Fruit fly (Drosophila melanogaster) whole organism: ENCODE results near the gene CG42359.

Experiments used
- CG8478 ChIP-seq: fragments of >200 bp; optimal IDR thresholded peaks from 2 replicates; lab custom pipeline; 2018; ENCODE audit warnings: inconsistent platforms
- Dll ChIP-seq: fragments of >200 bp; optimal IDR thresholded peaks from 2 replicates; lab custom pipeline; 2017
- pan ChIP-seq: fragments of >200 bp; optimal IDR thresholded peaks from 2 replicates; lab custom pipeline; 2017
- psq ChIP-seq: fragments of >200 bp; optimal IDR thresholded peaks from 2 replicates; lab custom pipeline; 2017
- usp ChIP-seq: fragments of >200 bp; optimal IDR thresholded peaks from 2 replicates; lab custom pipeline; 2017; ENCODE audit warnings: missing biosample characterization, missing genetic modification characterization, mixed read lengths

DNA sequence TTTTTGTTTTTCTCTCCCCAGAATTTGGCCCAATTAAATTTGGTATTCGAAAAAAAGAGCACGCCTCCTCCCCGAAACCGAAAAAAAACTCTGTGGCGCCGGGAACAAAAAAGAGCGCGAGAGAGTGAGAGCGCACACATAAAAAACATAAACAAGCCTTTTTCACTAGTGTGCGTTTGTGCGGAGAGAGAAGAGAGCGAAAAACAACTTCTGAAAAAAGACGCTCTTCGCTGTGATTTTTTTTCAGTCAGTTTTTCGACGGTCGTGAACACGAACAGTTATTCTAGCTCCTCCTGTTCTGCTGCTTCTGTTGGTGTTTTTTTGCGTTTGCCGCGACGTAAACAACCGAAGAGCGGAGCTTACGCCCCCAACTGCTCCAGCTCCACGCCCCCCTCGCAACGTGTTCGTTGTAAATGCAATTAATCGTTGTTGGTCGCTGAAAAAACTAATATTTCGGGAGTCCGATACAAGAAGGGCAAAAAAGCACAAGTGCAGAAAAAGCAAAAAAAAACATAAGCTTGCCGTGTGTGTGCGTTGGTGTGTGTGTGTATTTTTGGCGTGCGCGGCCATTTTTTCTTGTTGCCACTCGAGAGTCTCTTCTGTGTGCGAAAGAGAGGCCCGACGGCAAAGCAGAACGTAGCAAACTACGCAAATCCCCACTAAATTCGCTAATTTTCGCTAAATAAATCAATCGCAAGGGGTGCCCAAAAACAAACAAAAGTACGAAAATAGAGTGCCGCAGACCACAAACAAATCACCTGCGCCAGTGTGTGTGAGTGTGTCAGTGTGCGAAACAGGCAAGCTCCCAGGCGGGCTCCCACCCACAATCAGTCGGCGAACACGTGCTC, 2.1 kb upstream of the CG42359 start, which contains the start of gene sqz:
- TF ChIP-seq psq (lab: Kevin White, UChicago) (no peak), usp (no peak), CG8478 (lab: Kevin White, UChicago) (no peak), Dll (lab: Kevin White, UChicago) (peak; percentile 93), pan (lab: Kevin White, UChicago) (no peak)
